Worm (Caenorhabditis elegans) whole organism, mixed stage, embryonic: ENCODE measurements around the gene tomm-40.

Source experiments
- ceh-39 ChIP-seq: fragments of 150-350 bp; optimal IDR thresholded peaks from 2 replicates; lab custom pipeline; 2014; ENCODE audit warnings: missing biosample characterization, missing genetic modification characterization
- ces-1 ChIP-seq: fragments of 150-350 bp; optimal IDR thresholded peaks from 2 replicates; lab custom pipeline; 2014; ENCODE audit warnings: missing biosample characterization, missing genetic modification reagents, missing genetic modification characterization
- elt-1 ChIP-seq: sonication (generic microtip); optimal IDR thresholded peaks from 2 replicates; lab custom pipeline; 2017; ENCODE audit warnings: missing genetic modification characterization, mild to moderate bottlenecking, missing compliant biosample characterization, antibody characterized with exemption, moderate library complexity, borderline replicate concordance; ENCODE audit not compliant: insufficient read depth
- elt-3 ChIP-seq: fragments of 150-350 bp; optimal IDR thresholded peaks from 2 replicates; lab custom pipeline; 2014; ENCODE audit warnings: missing biosample characterization, missing genetic modification characterization
- lin-13 ChIP-seq: fragments of 150-350 bp; optimal IDR thresholded peaks from 2 replicates; lab custom pipeline; 2014; ENCODE audit warnings: missing biosample characterization, missing genetic modification characterization
- mep-1 ChIP-seq: fragments of 150-350 bp; optimal IDR thresholded peaks from 2 replicates; lab custom pipeline; 2017; ENCODE audit warnings: missing biosample characterization, missing genetic modification reagents, missing genetic modification characterization, inconsistent platforms
- nhr-12 ChIP-seq: fragments of 150-350 bp; optimal IDR thresholded peaks from 2 replicates; lab custom pipeline; 2014; ENCODE audit warnings: missing biosample characterization, missing genetic modification characterization
- nhr-237 ChIP-seq: fragments of 150-350 bp; optimal IDR thresholded peaks from 2 replicates; lab custom pipeline; 2014; ENCODE audit warnings: missing biosample characterization, missing genetic modification characterization
- nhr-28 ChIP-seq: fragments of 150-350 bp; optimal IDR thresholded peaks from 2 replicates; lab custom pipeline; 2014; ENCODE audit warnings: missing biosample characterization, missing genetic modification characterization
- sem-2 ChIP-seq: fragments of 200-800 bp; sonication (Bioruptor generic); optimal IDR thresholded peaks from 2 replicates; lab custom pipeline; 2018; ENCODE audit warnings: mild to moderate bottlenecking, missing genetic modification characterization, missing compliant biosample characterization
- sptf-1 ChIP-seq: sonication (generic microtip); optimal IDR thresholded peaks from 2 replicates; lab custom pipeline; 2017; ENCODE audit warnings: mild to moderate bottlenecking, missing genetic modification characterization, moderate library complexity, missing compliant biosample characterization
- unc-62 ChIP-seq: fragments of 150-350 bp; optimal IDR thresholded peaks from 2 replicates; lab custom pipeline; 2014; ENCODE audit warnings: missing biosample characterization, missing genetic modification reagents, missing genetic modification characterization

DNA sequence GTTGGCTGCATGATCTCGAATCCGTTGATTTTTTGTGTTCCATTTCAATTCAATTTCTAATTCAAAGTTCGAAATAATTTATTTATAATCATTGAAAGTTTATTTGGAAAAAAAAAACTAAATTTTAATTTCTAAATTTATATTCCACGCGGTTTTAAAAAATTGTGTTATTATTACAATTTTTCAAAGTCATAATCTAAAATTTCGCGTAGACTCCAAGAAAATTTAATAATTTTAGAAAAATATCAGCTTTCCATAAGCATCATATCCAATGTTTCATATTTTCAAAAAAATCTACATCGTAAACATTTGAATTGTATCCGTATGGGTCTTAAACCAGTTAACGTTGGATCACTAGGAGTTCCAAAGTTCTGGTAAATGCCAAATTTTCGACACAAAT is 27.0 kb upstream of the tomm-40 start, which contains the start of gene F44G4.5:
- no peak for TF ChIP-seq ceh-39 (tag; lab: Kevin White, UChicago)
- TF ChIP-seq elt-1 (tag; lab: Kevin White, UChicago) = no peak
- no peak for TF ChIP-seq nhr-12 (tag; lab: Kevin White, UChicago)
- no peak for TF ChIP-seq nhr-237 (tag; lab: Kevin White, UChicago)
- no peak for TF ChIP-seq ces-1 (GFP tag; lab: Kevin White, UChicago)
- no peak for TF ChIP-seq sptf-1 (tag; lab: Kevin White, UChicago)
- no peak for TF ChIP-seq nhr-28 (tag; lab: Kevin White, UChicago)
- TF ChIP-seq lin-13 (tag; lab: Kevin White, UChicago) = no peak
- TF ChIP-seq unc-62 (GFP tag; lab: Kevin White, UChicago) = no peak
- no peak for TF ChIP-seq sem-2 (GFP tag; lab: Kevin White, UChicago)
- TF ChIP-seq elt-3 (tag; lab: Kevin White, UChicago) = no peak
- no peak for TF ChIP-seq mep-1
